Fruit fly (Drosophila melanogaster) whole organism, pupa: ENCODE data around the gene CG31974.

Experiments used
- CG10348 ChIP-seq: fragments of 200-800 bp; sonication (Bioruptor generic); IDR thresholded peaks from 2 replicates; pipeline ENCODE4 v1.3.6; 2022; ENCODE audit warnings: missing biosample characterization, missing genetic modification characterization
- CG13204 ChIP-seq: fragments of 200-800 bp; sonication (Bioruptor generic); optimal IDR thresholded peaks from 2 replicates; lab custom pipeline; 2018; ENCODE audit warnings: missing biosample characterization, mild to moderate bottlenecking, missing genetic modification characterization, moderate library complexity
- CG14655 ChIP-seq: fragments of 200-800 bp; sonication (Bioruptor generic); optimal IDR thresholded peaks from 3 replicates; lab custom pipeline; 2017; ENCODE audit warnings: mild to moderate bottlenecking, missing biosample characterization, missing genetic modification reagents, missing genetic modification characterization
- CG15710 ChIP-seq: fragments of 200-800 bp; sonication (Bioruptor generic); optimal IDR thresholded peaks from 2 replicates; lab custom pipeline; 2018; ENCODE audit warnings: missing biosample characterization, mild to moderate bottlenecking, missing genetic modification characterization, moderate library complexity
- CG8159 ChIP-seq: fragments of 200-800 bp; sonication (Bioruptor generic); optimal IDR thresholded peaks from 3 replicates; lab custom pipeline; 2018; ENCODE audit warnings: missing biosample characterization, mild to moderate bottlenecking, missing genetic modification characterization, moderate library complexity
- Pif1A ChIP-seq: fragments of 200-800 bp; sonication (Bioruptor generic); optimal IDR thresholded peaks from 3 replicates; lab custom pipeline; 2016; ENCODE audit warnings: missing biosample characterization, missing genetic modification characterization
- Snoo ChIP-seq: fragments of 200-800 bp; sonication (Bioruptor generic); optimal IDR thresholded peaks from 3 replicates; lab custom pipeline; 2017; ENCODE audit warnings: missing biosample characterization, mild to moderate bottlenecking, missing genetic modification characterization, inconsistent platforms
- fd96Ca ChIP-seq: fragments of 200-800 bp; sonication (Bioruptor generic); IDR thresholded peaks from 3 replicates; pipeline ENCODE4 v1.3.6; 2022; ENCODE audit warnings: missing biosample characterization, missing genetic modification characterization
- rn ChIP-seq: fragments of 200-800 bp; sonication (Bioruptor generic); IDR thresholded peaks from 2 replicates; pipeline ENCODE4 v1.3.6; 2022; ENCODE audit warnings: missing biosample characterization, missing genetic modification characterization

DNA sequence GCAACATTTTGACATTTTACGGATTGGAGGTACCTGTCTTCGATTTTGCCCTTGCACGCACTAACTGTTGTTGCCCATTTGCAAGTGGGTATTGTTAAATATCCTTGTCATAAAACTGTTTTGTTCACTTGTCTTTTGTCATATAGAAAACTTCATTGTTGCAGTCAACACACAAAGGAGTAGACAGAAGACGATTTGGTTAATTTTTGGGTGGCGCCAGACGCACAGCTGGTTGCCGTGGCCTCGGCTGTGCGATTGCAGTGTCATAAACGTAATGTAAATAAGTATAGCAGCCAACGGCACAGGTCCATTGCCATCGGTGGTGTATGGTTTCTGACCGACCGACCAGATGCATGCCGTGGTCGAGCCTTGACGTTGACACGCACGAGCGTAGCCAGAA lies 51.6 kb downstream of the CG31974 start:
- TF ChIP-seq rn, result no peak
- no peak for TF ChIP-seq CG14655 (GFP tag; lab: Kevin White, UChicago)
- no peak for TF ChIP-seq CG13204 (GFP tag; lab: Kevin White, UChicago)
- TF ChIP-seq fd96Ca, result no peak
- no peak for TF ChIP-seq CG8159
- no peak for TF ChIP-seq Pif1A
- no peak for TF ChIP-seq Snoo
- TF ChIP-seq CG15710, result no peak
- TF ChIP-seq CG10348 (GFP tag; lab: Robert Waterston, UW), result no peak
